Fruit fly (Drosophila melanogaster): ENCODE results near the gene Mcm2.

The Mcm2 gene

dm6 chr3R:8316344-8317105 lies 51.8 kb downstream of the Mcm2 start, which contains the start of gene Coq2 (continued):
- TF ChIP-seq CG1603 (tag; optimal IDR thresholded peaks at IDR 0.05) (peak; percentile 72), GATAe (GFP tag; conservative IDR thresholded peaks at IDR 0.05) (peak; percentile 24; the same call in 1 of the 2 replicates), CG42726 (GFP tag; IDR thresholded peaks at IDR 0.05; ENCODE audit: partially characterized antibody) (no peak), CG13424 (tag; optimal IDR thresholded peaks at IDR 0.05) (no peak), Dp (GFP tag; optimal IDR thresholded peaks at IDR 0.05) (peak; percentile 93), sd (tag; optimal IDR thresholded peaks at IDR 0.05) (peak; percentile 92), prd (optimal IDR thresholded peaks at IDR 0.05) (no peak), prd (GFP tag; IDR thresholded peaks at IDR 0.05) (no peak), jing (GFP tag; optimal IDR thresholded peaks at IDR 0.05) (no peak), HLHmδ (GFP tag; optimal IDR thresholded peaks at IDR 0.05) (no peak), Med (GFP tag) (peak; percentile 79), BEAF-32 (GFP tag; optimal IDR thresholded peaks at IDR 0.05) (peak; percentile 46), CG31365 (tag; optimal IDR thresholded peaks at IDR 0.05) (peak; percentile 30), Rfx (GFP tag; IDR thresholded peaks at IDR 0.05) (0 out of 2 replicates have a peak, but pooled peaks have one; percentile 32), CTCF (GFP tag; optimal IDR thresholded peaks at IDR 0.05) (peak; percentile 53), CG4707 (GFP tag; optimal IDR thresholded peaks at IDR 0.05) (no peak), CG1602 (GFP tag; optimal IDR thresholded peaks at IDR 0.05) (no peak), Sin3A (optimal IDR thresholded peaks at IDR 0.05) (peak; percentile 8), HmgZ (tag; optimal IDR thresholded peaks at IDR 0.05) (peak; percentile 2), gfzf (GFP tag; optimal IDR thresholded peaks at IDR 0.05) (peak; percentile 13), HLH4C (GFP tag; IDR thresholded peaks at IDR 0.05; ENCODE audit: partially characterized antibody) (no peak), pita (GFP tag; optimal IDR thresholded peaks at IDR 0.05) (peak; percentile 15), bbx (GFP tag; IDR thresholded peaks at IDR 0.05; ENCODE audit: partially characterized antibody) (no peak), MESR4 (GFP tag; optimal IDR thresholded peaks at IDR 0.05) (peak; percentile 52), phol (tag; optimal IDR thresholded peaks at IDR 0.05) (peak; percentile 25), MBD-R2 (GFP tag; IDR thresholded peaks at IDR 0.05) (peak; percentile 82), pzg (GFP tag; optimal IDR thresholded peaks at IDR 0.05) (peak; percentile 74), mld (GFP tag; IDR thresholded peaks at IDR 0.05; ENCODE audit: partially characterized antibody) (no peak), CG11093 (GFP tag; IDR thresholded peaks at IDR 0.05) (no peak)

DNA sequence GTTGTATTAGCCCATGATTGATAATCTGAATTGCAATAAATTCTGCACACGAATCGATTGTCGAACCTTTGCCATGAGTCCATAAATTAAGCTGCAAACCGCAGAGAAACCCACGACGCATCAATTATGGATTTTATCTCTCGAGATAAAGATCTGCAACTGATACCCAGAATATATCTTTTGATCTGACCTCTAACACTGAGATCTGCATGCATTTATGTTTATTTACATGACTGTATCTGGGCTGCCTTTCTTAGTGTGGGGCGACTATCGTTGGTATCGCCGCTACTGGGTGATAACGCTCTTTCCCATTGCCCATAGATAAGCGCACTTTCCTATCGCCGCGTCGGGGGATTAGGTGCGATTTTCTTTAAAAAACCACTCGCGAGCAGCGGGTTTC lies 52.4 kb downstream of the Mcm2 start, which contains the start of gene Ctr1B:
Ctr1B (plus strand) TSS at position 398 of the 400 bp plus-strand sequence.
- TF ChIP-seq CG4282 (GFP tag; optimal IDR thresholded peaks at IDR 0.05): no peak
- TF ChIP-seq CG16815 (GFP tag; optimal IDR thresholded peaks at IDR 0.05): no peak
- TF ChIP-seq CG15479 (GFP tag; optimal IDR thresholded peaks at IDR 0.05): peak; percentile 46
- TF ChIP-seq trh (GFP tag; optimal IDR thresholded peaks at IDR 0.05): no peak
- no peak for TF ChIP-seq CG16813 (GFP tag; IDR thresholded peaks at IDR 0.05; ENCODE audit: partially characterized antibody)
- TF ChIP-seq Dll (GFP tag; IDR thresholded peaks at IDR 0.05; ENCODE audit: partially characterized antibody): no peak
- 0 out of 2 replicates have a peak, but pooled peaks have one; percentile 15 for TF ChIP-seq sna (GFP tag; IDR thresholded peaks at IDR 0.05; ENCODE audit: partially characterized antibody)
- TF ChIP-seq sc (optimal IDR thresholded peaks at IDR 0.05): no peak
- no peak for TF ChIP-seq sc (GFP tag; optimal IDR thresholded peaks at IDR 0.05)
- no peak for TF ChIP-seq CG10565 (GFP tag; optimal IDR thresholded peaks at IDR 0.05)
- no peak for TF ChIP-seq danr (GFP tag; IDR thresholded peaks at IDR 0.05)
- TF ChIP-seq dati (GFP tag; IDR thresholded peaks at IDR 0.05): no peak
- TF ChIP-seq HLH4C (GFP tag; IDR thresholded peaks at IDR 0.05; ENCODE audit: partially characterized antibody): no peak
- TF ChIP-seq Fer1 (GFP tag; optimal IDR thresholded peaks at IDR 0.05): no peak
- no peak for TF ChIP-seq az2 (GFP tag; optimal IDR thresholded peaks at IDR 0.05)
- peak; percentile 81 for TF ChIP-seq sug (tag; optimal IDR thresholded peaks at IDR 0.05)
- peak; percentile 61 for TF ChIP-seq GATAe (GFP tag; conservative IDR thresholded peaks at IDR 0.05)
- peak in 1 of 2 experiments; percentile 72 for TF ChIP-seq Hr78 (GFP tag; optimal IDR thresholded peaks at IDR 0.05)
- TF ChIP-seq CG30020 (tag; optimal IDR thresholded peaks at IDR 0.05): no peak
- TF ChIP-seq grn (GFP tag; optimal IDR thresholded peaks at IDR 0.05): peak; percentile 92
- no peak for TF ChIP-seq ro (GFP tag; IDR thresholded peaks at IDR 0.05)
- TF ChIP-seq CG2199 (GFP tag; IDR thresholded peaks at IDR 0.05): 0 out of 3 replicates have a peak, but pooled peaks have one; percentile 28
- no peak for TF ChIP-seq NC2α (GFP tag; optimal IDR thresholded peaks at IDR 0.05)

All from whole organism, embryonic.